Fruit fly (Drosophila melanogaster) Kc167 (cell line): Measurements from ENCODE around the gene sad.

Experiments used
- Myc ChIP-seq: fragments of >200 bp; optimal IDR thresholded peaks from 2 replicates; lab custom pipeline; 2017; ENCODE audit warnings: missing external identifiers
- Sin3A ChIP-seq: fragments of >200 bp; optimal IDR thresholded peaks from 2 replicates; lab custom pipeline; 2018; ENCODE audit warnings: missing external identifiers
- h ChIP-seq: fragments of >200 bp; optimal IDR thresholded peaks from 3 replicates; lab custom pipeline; 2018; ENCODE audit warnings: missing external identifiers
- insv ChIP-seq: fragments of >200 bp; optimal IDR thresholded peaks from 3 replicates; lab custom pipeline; 2018; ENCODE audit warnings: missing external identifiers
- psq ChIP-seq: fragments of >200 bp; optimal IDR thresholded peaks from 2 replicates; lab custom pipeline; 2017; ENCODE audit warnings: missing external identifiers
- ttk ChIP-seq: sonication (Bioruptor generic); optimal IDR thresholded peaks from 2 replicates; lab custom pipeline; 2017; ENCODE audit warnings: missing external identifiers

The sad gene

dm6 chr3R:11877162-11877561 is at the start of gene sad:
TSS of gene sad (plus strand) at chr3R:11877235.
- TF ChIP-seq insv (no peak), psq (lab: Kevin White, UChicago) (no peak), ttk (no peak), Myc (no peak), h (lab: Kevin White, UChicago) (no peak), Sin3A (lab: Kevin White, UChicago) (no peak)

- no peak for TF ChIP-seq Myc
- no peak for TF ChIP-seq h (lab: Kevin White, UChicago)
- TF ChIP-seq psq (lab: Kevin White, UChicago) = no peak
- TF ChIP-seq ttk = no peak
- TF ChIP-seq insv = no peak
- TF ChIP-seq Sin3A (lab: Kevin White, UChicago) = no peak
Measured at dm6 chr3R:11830757-11831586, 46.1 kb upstream of the sad start.

dm6 chr3R:11833406-11833805 is 43.6 kb upstream of the sad start:
- no peak for TF ChIP-seq insv
- no peak for TF ChIP-seq ttk
- TF ChIP-seq psq (lab: Kevin White, UChicago) = no peak
- TF ChIP-seq Sin3A (lab: Kevin White, UChicago) = no peak
- TF ChIP-seq h (lab: Kevin White, UChicago) = no peak
- no peak for TF ChIP-seq Myc

- TF ChIP-seq h (lab: Kevin White, UChicago) = no peak
- no peak for TF ChIP-seq ttk
- no peak for TF ChIP-seq psq (lab: Kevin White, UChicago)
- no peak for TF ChIP-seq Myc
- no peak for TF ChIP-seq insv
- TF ChIP-seq Sin3A (lab: Kevin White, UChicago) = no peak
Measured at dm6 chr3R:11847379-11847778, 29.7 kb upstream of the sad start.

- TF ChIP-seq insv (no peak), psq (lab: Kevin White, UChicago) (no peak), h (lab: Kevin White, UChicago) (no peak), Sin3A (lab: Kevin White, UChicago) (no peak), Myc (no peak), ttk (no peak)
Measured at dm6 chr3R:11849378-11850249, 27.4 kb upstream of the sad start.

- TF ChIP-seq Sin3A (lab: Kevin White, UChicago) (no peak), psq (lab: Kevin White, UChicago) (no peak), ttk (no peak), h (lab: Kevin White, UChicago) (no peak), Myc (no peak), insv (no peak)
Measured at dm6 chr3R:11850917-11851897, 25.8 kb upstream of the sad start.

dm6 chr3R:11851939-11852338 is 25.1 kb upstream of the sad start:
- TF ChIP-seq ttk = no peak
- no peak for TF ChIP-seq h (lab: Kevin White, UChicago)
- TF ChIP-seq insv = no peak
- TF ChIP-seq Myc = no peak
- TF ChIP-seq psq (lab: Kevin White, UChicago) = no peak
- TF ChIP-seq Sin3A (lab: Kevin White, UChicago) = no peak

dm6 chr3R:11855156-11855555 is 21.9 kb upstream of the sad start:
- TF ChIP-seq psq (lab: Kevin White, UChicago) = no peak
- no peak for TF ChIP-seq h (lab: Kevin White, UChicago)

dm6 chr3R:11856295-11856694 is 20.7 kb upstream of the sad start:
- TF ChIP-seq Sin3A (lab: Kevin White, UChicago) (no peak), insv (no peak), Myc (no peak), psq (lab: Kevin White, UChicago) (no peak), ttk (no peak)

- TF ChIP-seq Sin3A (lab: Kevin White, UChicago) (no peak), Myc (no peak), insv (no peak), psq (lab: Kevin White, UChicago) (no peak), ttk (no peak), h (lab: Kevin White, UChicago) (no peak)
Measured at dm6 chr3R:11859103-11859502, 17.9 kb upstream of the sad start.

- TF ChIP-seq psq (lab: Kevin White, UChicago) = no peak
- TF ChIP-seq h (lab: Kevin White, UChicago) = no peak
- TF ChIP-seq insv = no peak
- TF ChIP-seq ttk = no peak
- TF ChIP-seq Myc = no peak
Measured at dm6 chr3R:11859534-11860254, 17.3 kb upstream of the sad start.
